Worm (Caenorhabditis elegans) whole organism, L4 larva: ENCODE results near the gene ZC190.6.

Source experiments
- F44E2.7 ChIP-seq: fragments of 200-800 bp; sonication (Bioruptor generic); IDR thresholded peaks from 2 replicates; pipeline ENCODE4 v2.1.2; 2022; ENCODE audit warnings: missing genetic modification characterization, missing compliant biosample characterization
- R02D3.7 ChIP-seq: fragments of 150-350 bp; sonication (generic microtip); optimal IDR thresholded peaks from 3 replicates; lab custom pipeline; 2014; ENCODE audit warnings: missing biosample characterization, missing genetic modification characterization
- T26A8.4 ChIP-seq: fragments of 200-800 bp; sonication (Bioruptor generic); IDR thresholded peaks from 2 replicates; pipeline ENCODE4 v1.3.6; 2022; ENCODE audit warnings: missing genetic modification characterization, missing compliant biosample characterization
- Y48G9A.11 ChIP-seq: fragments of 200-800 bp; sonication (Bioruptor generic); IDR thresholded peaks from 2 replicates; pipeline ENCODE4 v1.3.6; 2022; ENCODE audit warnings: missing genetic modification reagents, missing genetic modification characterization, missing compliant biosample characterization
- ZK337.2 ChIP-seq: fragments of 200-800 bp; sonication (Bioruptor generic); IDR thresholded peaks from 2 replicates; pipeline ENCODE4 v1.3.6; 2022; ENCODE audit warnings: missing genetic modification reagents, missing genetic modification characterization, missing compliant biosample characterization
- aha-1 ChIP-seq: fragments of 150-350 bp; peaks from one replicate; lab custom pipeline; 2014; ENCODE audit warnings: missing biosample characterization, missing genetic modification characterization
- ceh-62 ChIP-seq: sonication (generic microtip); optimal IDR thresholded peaks from 2 replicates; lab custom pipeline; 2017; ENCODE audit warnings: missing biosample characterization, missing genetic modification characterization
- daf-16 ChIP-seq, 3 experiments: sonication (generic microtip); optimal IDR thresholded peaks; 2 replicates each; lab custom pipeline; 2016 to 2017; ENCODE audit warnings: missing genetic modification characterization in 3 of 3, missing genetic modification reagents in 3 of 3, mild to moderate bottlenecking in 2 of 3, missing compliant biosample characterization in 2 of 3, missing biosample characterization in 1 of 3, moderate library complexity in 1 of 3
- dpl-1 ChIP-seq: fragments of 150-350 bp; optimal IDR thresholded peaks from 2 replicates; lab custom pipeline; 2014; ENCODE audit warnings: missing biosample characterization, missing genetic modification reagents, missing genetic modification characterization
- dve-1 ChIP-seq: sonication (generic microtip); optimal IDR thresholded peaks from 2 replicates; lab custom pipeline; 2017; ENCODE audit warnings: antibody characterized with exemption, mild to moderate bottlenecking, missing genetic modification characterization, missing compliant biosample characterization; ENCODE audit not compliant: insufficient read depth
- egl-27 ChIP-seq: sonication (generic microtip); optimal IDR thresholded peaks from 3 replicates; lab custom pipeline; 2017; ENCODE audit warnings: missing biosample characterization, missing genetic modification reagents, missing genetic modification characterization
- lin-13 ChIP-seq: fragments of 150-350 bp; optimal IDR thresholded peaks from 2 replicates; lab custom pipeline; 2014; ENCODE audit warnings: missing biosample characterization, missing genetic modification reagents, missing genetic modification characterization
- lin-29 ChIP-seq: fragments of 200-800 bp; sonication (Bioruptor generic); IDR thresholded peaks from 2 replicates; pipeline ENCODE4 v1.3.6; 2022; ENCODE audit warnings: missing genetic modification reagents, missing genetic modification characterization, missing compliant biosample characterization
- lin-38 ChIP-seq: fragments of 200-800 bp; sonication (Bioruptor generic); IDR thresholded peaks from 2 replicates; pipeline ENCODE4 v1.3.6; 2022; ENCODE audit warnings: missing genetic modification reagents, missing genetic modification characterization, missing compliant biosample characterization
- madf-9 ChIP-seq: fragments of 200-800 bp; sonication (Bioruptor generic); conservative IDR thresholded peaks from 2 replicates; pipeline ENCODE4 v1.3.6; 2022; ENCODE audit warnings: missing genetic modification reagents, missing genetic modification characterization, missing compliant biosample characterization
- mdl-1 ChIP-seq, 2 experiments: fragments of 150-350 bp in 1 of 2; sonication (generic microtip) in 1 of 2; optimal IDR thresholded peaks; 2 replicates each; lab custom pipeline; 2014 to 2017; ENCODE audit warnings: missing biosample characterization in 2 of 2, missing genetic modification characterization in 2 of 2
- mdt-29 ChIP-seq: fragments of 200-800 bp; sonication (Bioruptor generic); IDR thresholded peaks from 2 replicates; pipeline ENCODE4 v1.3.6; 2022; ENCODE audit warnings: missing genetic modification reagents, missing genetic modification characterization, missing compliant biosample characterization
- nhr-102 ChIP-seq: sonication (generic microtip); optimal IDR thresholded peaks from 2 replicates; lab custom pipeline; 2016; ENCODE audit warnings: mild to moderate bottlenecking, missing genetic modification characterization, moderate library complexity, missing compliant biosample characterization
- nhr-11 ChIP-seq: fragments of 150-350 bp; optimal IDR thresholded peaks from 2 replicates; lab custom pipeline; 2014; ENCODE audit warnings: missing biosample characterization, missing genetic modification characterization
- nhr-237 ChIP-seq: sonication (generic microtip); optimal IDR thresholded peaks from 2 replicates; lab custom pipeline; 2017; ENCODE audit warnings: missing biosample characterization, missing genetic modification characterization
- nhr-25 ChIP-seq: sonication (generic microtip); optimal IDR thresholded peaks from 2 replicates; lab custom pipeline; 2017; ENCODE audit warnings: missing genetic modification characterization, mild to moderate bottlenecking, missing compliant biosample characterization, antibody characterized with exemption, moderate library complexity, borderline replicate concordance; ENCODE audit not compliant: insufficient read depth
- nhr-28 ChIP-seq: fragments of 150-350 bp; optimal IDR thresholded peaks from 2 replicates; lab custom pipeline; 2014; ENCODE audit warnings: missing biosample characterization, missing genetic modification characterization
- nhr-42 ChIP-seq: fragments of 200-800 bp; sonication (Bioruptor generic); IDR thresholded peaks from 2 replicates; pipeline ENCODE4 v1.3.6; 2022; ENCODE audit warnings: missing genetic modification characterization, missing compliant biosample characterization
- nhr-6 ChIP-seq: fragments of 150-350 bp; optimal IDR thresholded peaks from 2 replicates; lab custom pipeline; 2014; ENCODE audit warnings: missing biosample characterization, missing genetic modification characterization
- nhr-77 ChIP-seq: fragments of 150-350 bp; optimal IDR thresholded peaks from 2 replicates; lab custom pipeline; 2014; ENCODE audit warnings: missing biosample characterization, missing genetic modification characterization
- php-3 ChIP-seq: fragments of 200-800 bp; sonication (Bioruptor generic); IDR thresholded peaks from 2 replicates; pipeline ENCODE4 v1.3.6; 2022; ENCODE audit warnings: missing genetic modification reagents, missing genetic modification characterization, missing compliant biosample characterization
- pqm-1 ChIP-seq: sonication (generic microtip); optimal IDR thresholded peaks from 2 replicates; lab custom pipeline; 2017; ENCODE audit warnings: missing biosample characterization, missing genetic modification characterization
- rbr-2 ChIP-seq: sonication (generic microtip); optimal IDR thresholded peaks from 2 replicates; lab custom pipeline; 2016; ENCODE audit warnings: missing genotype, missing genetic modification characterization, missing compliant biosample characterization
- snpc-4 ChIP-seq: fragments of 150-350 bp; optimal IDR thresholded peaks from 2 replicates; lab custom pipeline; 2014; ENCODE audit warnings: missing biosample characterization, missing genetic modification characterization
- unc-130 ChIP-seq: sonication (generic microtip); optimal IDR thresholded peaks from 2 replicates; lab custom pipeline; 2016; ENCODE audit warnings: missing genetic modification reagents, missing genetic modification characterization, missing compliant biosample characterization
- unc-62 ChIP-seq, 3 experiments: fragments of 150-350 bp in 1 of 3; sonication (generic microtip); optimal IDR thresholded peaks in 2 of 3; peaks in 1 of 3; 1 replicate in 1 of 3; 2 replicates in 2 of 3; lab custom pipeline; 2014 to 2017; ENCODE audit warnings: missing biosample characterization in 3 of 3, missing genetic modification characterization in 3 of 3, missing genetic modification reagents in 3 of 3, missing genotype in 1 of 3
- zfp-2 ChIP-seq: sonication (generic microtip); optimal IDR thresholded peaks from 2 replicates; lab custom pipeline; 2016; ENCODE audit warnings: mild to moderate bottlenecking, missing genetic modification characterization, missing compliant biosample characterization
- zip-2 ChIP-seq: fragments of 150-350 bp; optimal IDR thresholded peaks from 2 replicates; lab custom pipeline; 2014; ENCODE audit warnings: missing biosample characterization, missing genetic modification characterization
- ztf-7 ChIP-seq: fragments of 150-350 bp; optimal IDR thresholded peaks from 2 replicates; lab custom pipeline; 2014; ENCODE audit warnings: missing biosample characterization, missing genetic modification characterization

Gene ZC190.6

DNA sequence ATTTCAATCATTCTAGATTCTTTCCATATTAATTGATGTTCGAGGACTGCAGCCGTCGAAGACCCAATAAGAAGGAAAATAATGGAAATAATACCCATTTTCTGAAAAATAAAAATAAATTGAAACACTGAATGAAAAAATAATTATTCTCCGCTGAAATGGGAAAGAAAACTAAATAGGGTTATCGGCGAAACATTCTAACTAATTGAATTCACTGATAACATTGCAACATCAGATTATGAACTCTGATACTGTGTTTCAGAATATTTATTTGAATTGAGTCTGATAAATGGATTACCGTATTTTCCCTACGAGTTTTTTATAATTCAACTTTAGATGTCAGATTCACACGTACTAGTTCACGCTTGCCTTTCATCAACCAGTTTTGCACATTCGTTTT, 34.0 kb downstream of the ZC190.6 start, which contains the start of gene asp-13:
Gene asp-13 (minus strand): TSS at position 101 of the 400 bp plus-strand sequence.
- TF ChIP-seq lin-38 (GFP tag; lab: Robert Waterston, UW): no peak
- TF ChIP-seq ZK337.2: no peak
- peak; percentile 15 for TF ChIP-seq nhr-28 (tag; lab: Kevin White, UChicago)
- TF ChIP-seq pqm-1 (tag; lab: Kevin White, UChicago): peak; percentile 37
- TF ChIP-seq nhr-42 (GFP tag; lab: Robert Waterston, UW): no peak
- peak; percentile 3 for TF ChIP-seq dve-1 (tag; lab: Kevin White, UChicago)
- no peak for TF ChIP-seq mdt-29 (GFP tag; lab: Robert Waterston, UW)
- TF ChIP-seq daf-16 (GFP tag; optimal IDR thresholded peaks at IDR 0.05; lab: Kevin White, UChicago): no peak
- peak; percentile 23 for TF ChIP-seq daf-16 (tag; optimal IDR thresholded peaks at IDR 0.05; lab: Kevin White, UChicago)
- peak in 1 of 2 experiments; percentile 30 for TF ChIP-seq unc-62 (GFP tag; optimal IDR thresholded peaks at IDR 0.05 in 1 of 2; lab: Kevin White, UChicago)
- no peak for TF ChIP-seq unc-62 (tag; optimal IDR thresholded peaks at IDR 0.05; lab: Kevin White, UChicago)
- TF ChIP-seq, all 104 proteins: peak for 5

DNA sequence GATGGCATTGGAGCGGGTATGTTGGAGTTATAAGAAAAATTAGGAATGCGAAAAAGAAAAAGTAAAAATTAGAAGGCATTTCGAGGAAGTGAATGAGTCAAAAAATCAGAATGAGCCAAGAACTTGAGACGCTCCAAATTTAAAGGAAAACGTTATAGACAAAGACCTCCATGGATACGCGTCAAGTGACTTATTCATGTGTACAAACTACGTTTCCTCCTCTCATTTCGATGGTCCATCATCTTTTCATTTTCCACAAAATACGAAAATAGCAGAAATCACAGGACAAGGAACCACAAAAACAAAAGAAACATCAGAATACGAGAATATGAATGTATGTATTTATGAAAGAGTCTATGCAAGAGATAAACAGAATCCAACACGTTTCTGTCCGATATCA, 35.8 kb downstream of the ZC190.6 start, which contains the start of gene F28A12.3:
Gene F28A12.3 (minus strand): TSS at position 101 of the 400 bp plus-strand sequence.
- TF ChIP-seq zfp-2 (tag; lab: Kevin White, UChicago) (no peak), aha-1 (peak; percentile 3)
- TF ChIP-seq, all 104 proteins: peak for 1

DNA sequence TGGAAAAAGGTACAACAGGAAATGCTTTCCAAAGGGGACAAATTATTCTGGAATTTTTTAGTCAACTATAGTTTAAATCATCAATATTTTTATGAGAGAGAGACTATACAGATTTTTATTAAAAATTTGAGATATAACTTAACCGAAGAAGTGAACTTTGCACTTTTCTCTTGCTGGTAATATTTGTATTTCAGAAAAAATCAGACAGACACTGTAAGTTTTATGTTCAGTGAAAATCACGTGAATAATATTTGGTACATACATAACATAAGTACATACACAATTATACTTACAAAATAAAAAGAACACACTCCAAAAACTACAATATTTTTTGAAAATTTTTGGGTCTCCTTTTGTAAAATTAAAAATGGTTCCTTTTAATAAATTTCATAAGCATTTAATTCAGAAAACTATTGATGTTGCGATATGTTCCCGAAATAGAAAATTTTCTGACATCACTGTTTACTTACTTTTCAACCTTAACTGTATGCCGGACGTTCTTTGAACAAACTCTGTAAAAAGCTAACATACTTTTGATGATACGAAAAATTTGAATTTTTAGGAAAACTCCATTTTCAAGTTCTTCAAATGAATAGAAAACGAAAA, 39.3 kb downstream of the ZC190.6 start, which contains the start of the genes F28A12.10 and acd-4:
Gene F28A12.10 (minus strand): TSS at position 101 of the 606 bp plus-strand sequence.
Gene acd-4 (plus strand): TSS at position 556 of the 606 bp plus-strand sequence.
- TF ChIP-seq nhr-237 (tag; lab: Kevin White, UChicago) (no peak), dpl-1 (no peak), ztf-7 (tag; lab: Kevin White, UChicago) (no peak), nhr-11 (tag; lab: Kevin White, UChicago) (no peak), ceh-62 (tag; lab: Kevin White, UChicago) (no peak), php-3 (GFP tag; lab: Robert Waterston, UW) (no peak), lin-13 (no peak), unc-130 (GFP tag; lab: Kevin White, UChicago) (no peak), snpc-4 (tag; lab: Kevin White, UChicago) (no peak), F44E2.7 (no peak), lin-29 (GFP tag; lab: Robert Waterston, UW) (no peak), nhr-77 (tag; lab: Kevin White, UChicago) (no peak), egl-27 (tag; lab: Kevin White, UChicago) (no peak), mdl-1 (tag; optimal IDR thresholded peaks at IDR 0.05; lab: Kevin White, UChicago) (no peak)

DNA sequence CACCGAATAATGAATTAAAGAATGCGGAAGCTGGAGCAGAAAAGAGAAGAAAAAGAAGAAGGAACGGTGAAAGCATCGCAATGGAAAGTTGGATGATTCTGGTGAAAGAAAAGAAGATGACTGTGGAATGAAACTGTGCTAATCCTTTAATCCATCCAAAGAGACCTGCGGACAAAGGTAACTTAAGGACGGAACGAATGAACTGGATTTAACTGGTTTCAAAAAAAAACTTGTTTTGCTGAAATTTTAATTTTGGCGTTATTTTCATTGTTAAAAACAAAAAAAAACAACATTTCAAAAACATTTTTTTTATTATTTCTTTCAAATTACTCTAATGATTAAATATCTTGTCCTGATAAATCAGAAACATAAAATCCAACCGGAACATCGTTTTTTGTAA, 40.2 kb downstream of the ZC190.6 start, which contains the start of gene grl-12:
Gene grl-12 (minus strand): TSS at position 101 of the 400 bp plus-strand sequence.
- TF ChIP-seq nhr-102 (tag; lab: Kevin White, UChicago) (no peak), T26A8.4 (GFP tag; lab: Robert Waterston, UW) (no peak), R02D3.7 (tag; lab: Kevin White, UChicago) (no peak), nhr-25 (tag; lab: Kevin White, UChicago) (no peak), zip-2 (tag; lab: Kevin White, UChicago) (no peak), rbr-2 (no peak), ceh-62 (tag; lab: Kevin White, UChicago) (no peak), madf-9 (no peak)

DNA sequence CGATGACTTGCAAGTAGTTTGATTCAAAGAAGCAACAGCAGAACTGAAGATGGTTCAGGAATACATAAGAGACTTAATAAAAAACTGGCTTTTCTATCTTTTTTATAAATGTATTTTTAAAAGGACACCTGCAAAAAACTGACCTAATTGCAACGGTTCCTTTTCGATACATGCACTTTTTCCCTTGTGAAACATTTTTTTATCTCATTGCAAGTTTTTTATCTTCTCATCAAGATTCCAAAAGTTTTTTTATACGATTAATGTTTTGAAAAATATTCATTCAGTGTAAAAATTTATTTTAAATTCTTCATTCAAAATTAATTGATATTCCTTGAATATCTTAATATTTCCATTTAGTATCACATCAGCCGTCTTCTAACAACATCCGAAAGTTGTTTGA, 41.5 kb downstream of the ZC190.6 start, which contains the start of gene oac-29:
Gene oac-29 (minus strand): TSS at position 101 of the 400 bp plus-strand sequence.
- TF ChIP-seq nhr-6 (tag; lab: Kevin White, UChicago): no peak
- TF ChIP-seq unc-62 (GFP tag; optimal IDR thresholded peaks at IDR 0.05 in 1 of 2; lab: Kevin White, UChicago): no peak
- no peak for TF ChIP-seq unc-62 (tag; optimal IDR thresholded peaks at IDR 0.05; lab: Kevin White, UChicago)
- no peak for TF ChIP-seq nhr-28 (tag; lab: Kevin White, UChicago)
- TF ChIP-seq Y48G9A.11 (GFP tag; lab: Robert Waterston, UW): no peak
- peak; percentile 33 for TF ChIP-seq aha-1
